Fruit fly (Drosophila melanogaster): Measurements from ENCODE around the gene Pi4KIIalpha.

- TF ChIP-seq CG8478 (optimal IDR thresholded peaks at IDR 0.05) = no peak
- TF ChIP-seq CTCF (optimal IDR thresholded peaks at IDR 0.05) = no peak
These were observed 8.6 kb downstream of the Pi4KIIalpha start, which contains the start of gene Snm1 for dm6 chr3R:5554852-5555251.

Data from S2 (cell line).